Worm (Caenorhabditis elegans) whole organism, early embryonic: ENCODE data around the gene klp-20.

Experiments
- B0310.2 ChIP-seq: sonication (generic microtip); optimal IDR thresholded peaks from 2 replicates; lab custom pipeline; 2016; ENCODE audit warnings: mild to moderate bottlenecking, missing genetic modification characterization, missing compliant biosample characterization
- F13C5.2 ChIP-seq: sonication (generic microtip); optimal IDR thresholded peaks from 2 replicates; lab custom pipeline; 2017; ENCODE audit warnings: mild to moderate bottlenecking, missing genetic modification characterization, inconsistent platforms, missing compliant biosample characterization
- aly-1 ChIP-seq: sonication (generic microtip); optimal IDR thresholded peaks from 2 replicates; lab custom pipeline; 2016; ENCODE audit warnings: missing genetic modification characterization, missing compliant biosample characterization
- ama-1 ChIP-seq: fragments of 150-350 bp; optimal IDR thresholded peaks from 2 replicates; lab custom pipeline; 2014
- ceh-13 ChIP-seq: fragments of 200-800 bp; sonication (Bioruptor generic); optimal IDR thresholded peaks from 2 replicates; lab custom pipeline; 2018; ENCODE audit warnings: mild to moderate bottlenecking, missing genetic modification characterization, missing compliant biosample characterization
- ceh-36 ChIP-seq: sonication (generic microtip); optimal IDR thresholded peaks from 2 replicates; lab custom pipeline; 2016; ENCODE audit warnings: missing genetic modification characterization, inconsistent platforms, missing compliant biosample characterization
- flt-1 ChIP-seq: fragments of 200-800 bp; sonication (Bioruptor generic); IDR thresholded peaks from 2 replicates; pipeline ENCODE4 v1.3.6; 2022; ENCODE audit warnings: missing genetic modification characterization, missing compliant biosample characterization
- hmbx-1 ChIP-seq: sonication (generic microtip); optimal IDR thresholded peaks from 2 replicates; lab custom pipeline; 2016; ENCODE audit warnings: mild to moderate bottlenecking, missing genetic modification characterization, missing compliant biosample characterization
- hnd-1 ChIP-seq: sonication (generic microtip); optimal IDR thresholded peaks from 2 replicates; lab custom pipeline; 2016; ENCODE audit warnings: missing genetic modification characterization, missing compliant biosample characterization
- scrt-1 ChIP-seq: fragments of 200-800 bp; sonication (Bioruptor generic); IDR thresholded peaks from 2 replicates; pipeline ENCODE4 v1.3.6; 2022; ENCODE audit warnings: missing genetic modification characterization, missing compliant biosample characterization
- sea-1 ChIP-seq: fragments of 200-800 bp; sonication (Bioruptor generic); conservative IDR thresholded peaks from 2 replicates; pipeline ENCODE4 v1.3.6; 2022; ENCODE audit warnings: missing genetic modification characterization, missing compliant biosample characterization
- tbx-37 ChIP-seq: fragments of 200-800 bp; sonication (Bioruptor generic); conservative IDR thresholded peaks from 2 replicates; pipeline ENCODE4 v1.3.6; 2022; ENCODE audit warnings: missing genetic modification reagents, missing genetic modification characterization, missing compliant biosample characterization

DNA sequence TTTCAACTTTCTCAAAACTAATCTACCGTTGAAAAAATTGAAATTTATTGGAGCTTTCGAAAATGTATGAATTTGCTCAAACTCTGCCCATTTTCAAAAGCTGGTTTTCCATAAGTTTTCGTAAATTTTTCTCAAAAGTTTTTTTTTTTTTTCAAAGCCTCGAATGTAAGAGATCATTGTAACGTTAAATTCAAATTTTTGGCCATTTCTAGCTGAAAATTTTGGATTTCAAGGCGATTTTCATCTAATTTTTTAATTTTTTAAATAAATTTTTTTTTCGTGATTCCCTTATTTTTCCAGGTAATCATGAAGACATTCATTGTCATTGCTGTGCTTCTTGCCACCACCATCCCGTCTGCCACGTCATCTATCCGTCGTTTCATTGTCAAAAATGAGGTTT, 20.3 kb downstream of the klp-20 start, which contains the start of gene hpo-38:
- no peak for TF ChIP-seq ama-1 (lab: Kevin White, UChicago)
- TF ChIP-seq sea-1 (GFP tag; lab: Robert Waterston, UW) = no peak
- no peak for TF ChIP-seq hmbx-1 (tag; lab: Kevin White, UChicago)
- TF ChIP-seq scrt-1 (GFP tag; lab: Robert Waterston, UW) = no peak
- TF ChIP-seq ceh-13 (GFP tag; lab: Kevin White, UChicago) = no peak
- TF ChIP-seq F13C5.2 (tag; lab: Kevin White, UChicago) = no peak
- no peak for TF ChIP-seq aly-1 (tag; lab: Kevin White, UChicago)
- TF ChIP-seq tbx-37 = no peak
- TF ChIP-seq B0310.2 = no peak
- no peak for TF ChIP-seq hnd-1 (tag; lab: Kevin White, UChicago)
- no peak for TF ChIP-seq ceh-36
- TF ChIP-seq flt-1 (GFP tag; lab: Robert Waterston, UW) = no peak
